Fruit fly (Drosophila melanogaster) whole organism, embryonic: ENCODE results near the gene CG13306.

ENCODE experiments used
- CG10543 ChIP-seq: fragments of 200-800 bp; sonication (Bioruptor generic); optimal IDR thresholded peaks from 3 replicates; lab custom pipeline; 2017; ENCODE audit warnings: missing biosample characterization, mild to moderate bottlenecking, missing genetic modification characterization, moderate library complexity
- CG13894 ChIP-seq: fragments of 200-800 bp; sonication (Bioruptor generic); optimal IDR thresholded peaks from 3 replicates; lab custom pipeline; 2018; ENCODE audit warnings: missing biosample characterization, mild to moderate bottlenecking, missing genetic modification characterization, moderate library complexity
- CG17612 ChIP-seq: fragments of 200-800 bp; sonication (Bioruptor generic); IDR thresholded peaks from 2 replicates; pipeline ENCODE4 v1.3.6; 2022; ENCODE audit warnings: missing biosample characterization, missing genetic modification characterization
- Drgx ChIP-seq: fragments of 200-800 bp; sonication (Bioruptor generic); IDR thresholded peaks from 2 replicates; pipeline ENCODE4 v1.3.6; 2022; ENCODE audit warnings: missing biosample characterization, missing genetic modification characterization
- E2f2 ChIP-seq: fragments of 200-800 bp; sonication (Bioruptor generic); IDR thresholded peaks from 2 replicates; pipeline ENCODE4 v1.3.6; 2022; ENCODE audit warnings: missing biosample characterization, missing genetic modification characterization
- Hey ChIP-seq: fragments of 200-800 bp; sonication (Bioruptor generic); optimal IDR thresholded peaks from 3 replicates; lab custom pipeline; 2018; ENCODE audit warnings: missing biosample characterization, mild to moderate bottlenecking, missing genetic modification characterization
- Ravus ChIP-seq: fragments of 200-800 bp; sonication (Bioruptor generic); IDR thresholded peaks from 2 replicates; pipeline ENCODE4 v1.3.6; 2022; ENCODE audit warnings: missing biosample characterization, missing genetic modification characterization
- Rfx ChIP-seq: fragments of 200-800 bp; sonication (Bioruptor generic); IDR thresholded peaks from 2 replicates; pipeline ENCODE4 v1.3.6; 2022; ENCODE audit warnings: missing biosample characterization, missing genetic modification characterization
- Six4 ChIP-seq: fragments of 200-800 bp; sonication (Bioruptor generic); optimal IDR thresholded peaks from 2 replicates; lab custom pipeline; 2016; ENCODE audit warnings: missing biosample characterization, missing genetic modification characterization
- dysf ChIP-seq: fragments of 200-800 bp; sonication (Bioruptor generic); IDR thresholded peaks from 3 replicates; pipeline ENCODE4 v1.3.6; 2022; ENCODE audit warnings: missing biosample characterization, missing genetic modification characterization
- pita ChIP-seq: fragments of 200-800 bp; sonication (Bioruptor generic); optimal IDR thresholded peaks from 2 replicates; lab custom pipeline; 2017; ENCODE audit warnings: missing biosample characterization, mild to moderate bottlenecking, missing genetic modification characterization
- salm ChIP-seq: fragments of 200-800 bp; sonication (Bioruptor generic); optimal IDR thresholded peaks from 2 replicates; lab custom pipeline; 2018; ENCODE audit warnings: missing biosample characterization, mild to moderate bottlenecking, missing genetic modification characterization

dm6 chr3L:8748323-8748722, 1.2 kb downstream of the CG13306 start:
- TF ChIP-seq Six4 (no peak), CG10543 (GFP tag; lab: Kevin White, UChicago) (no peak), Rfx (GFP tag; lab: Robert Waterston, UW) (no peak), CG13894 (no peak), Drgx (GFP tag; lab: Robert Waterston, UW) (no peak), Ravus (GFP tag; lab: Robert Waterston, UW) (no peak), Hey (tag; lab: Kevin White, UChicago) (no peak), pita (GFP tag; lab: Kevin White, UChicago) (no peak), E2f2 (GFP tag; lab: Robert Waterston, UW) (no peak), CG17612 (GFP tag; lab: Robert Waterston, UW) (no peak), dysf (GFP tag; lab: Robert Waterston, UW) (no peak), salm (tag; lab: Kevin White, UChicago) (no peak)
